Fruit fly (Drosophila melanogaster): ENCODE data around the gene Kaz.

Gene Kaz

dm6 chr3R:24875939-24876842 is 46.4 kb upstream of the Kaz start, which contains the start of gene CG3744:
CG3744 (minus strand) TSS chr3R:24876654.
- TF ChIP-seq az2 (GFP tag; optimal IDR thresholded peaks at IDR 0.05) (peak; percentile 90), Dip3 (GFP tag; optimal IDR thresholded peaks at IDR 0.05) (peak; percentile 72), nom (GFP tag; optimal IDR thresholded peaks at IDR 0.05) (no peak), p53 (GFP tag; optimal IDR thresholded peaks at IDR 0.05) (no peak), Nf-YC (tag; optimal IDR thresholded peaks at IDR 0.05) (peak; percentile 84), CG8281 (tag; optimal IDR thresholded peaks at IDR 0.05) (peak; percentile 67), disco-r (GFP tag; optimal IDR thresholded peaks at IDR 0.05) (no peak), Opbp (GFP tag; IDR thresholded peaks at IDR 0.05; ENCODE audit: partially characterized antibody) (peak; percentile 94), E2f1 (GFP tag; IDR thresholded peaks at IDR 0.05) (peak; percentile 88), ken (GFP tag; IDR thresholded peaks at IDR 0.05) (peak; percentile 97), HLH54F (GFP tag; optimal IDR thresholded peaks at IDR 0.05) (peak; percentile 82), chn (GFP tag; optimal IDR thresholded peaks at IDR 0.05) (peak; percentile 73), Jarid2 (GFP tag; optimal IDR thresholded peaks at IDR 0.05) (peak; percentile 55), CG9817 (tag; optimal IDR thresholded peaks at IDR 0.05) (peak; percentile 95), Sin3A (optimal IDR thresholded peaks at IDR 0.05) (peak; percentile 73), Oaz (GFP tag; IDR thresholded peaks at IDR 0.05) (peak; percentile 77; the same call in 1 of the 2 replicates), CG10462 (GFP tag; optimal IDR thresholded peaks at IDR 0.05) (peak; percentile 79), CG31224 (GFP tag; IDR thresholded peaks at IDR 0.05) (peak; percentile 87), CG11247 (GFP tag; IDR thresholded peaks at IDR 0.05) (peak; percentile 96), Awh (GFP tag; IDR thresholded peaks at IDR 0.05) (peak; percentile 84), gro (GFP tag; optimal IDR thresholded peaks at IDR 0.05) (peak; percentile 57), Six4 (GFP tag; optimal IDR thresholded peaks at IDR 0.05) (peak; percentile 86), dmrt11E (tag; optimal IDR thresholded peaks at IDR 0.05) (peak; percentile 86), trh (GFP tag; optimal IDR thresholded peaks at IDR 0.05) (peak; percentile 76), CG6683 (GFP tag; optimal IDR thresholded peaks at IDR 0.05) (peak; percentile 76), CG4360 (GFP tag; IDR thresholded peaks at IDR 0.05) (peak; percentile 93), phol (tag; optimal IDR thresholded peaks at IDR 0.05) (peak; percentile 90), CG16779 (GFP tag; IDR thresholded peaks at IDR 0.05) (peak; percentile 83), CG9437 (GFP tag; optimal IDR thresholded peaks at IDR 0.05) (peak; percentile 54), CG42726 (GFP tag; IDR thresholded peaks at IDR 0.05; ENCODE audit: partially characterized antibody) (peak; percentile 92), jing (GFP tag; optimal IDR thresholded peaks at IDR 0.05) (peak; percentile 62), ranshi (GFP tag; IDR thresholded peaks at IDR 0.05) (peak; percentile 95), CG17359 (tag; optimal IDR thresholded peaks at IDR 0.05) (peak; percentile 90), CG10274 (GFP tag; optimal IDR thresholded peaks at IDR 0.05) (peak; percentile 57), CG10209 (GFP tag; optimal IDR thresholded peaks at IDR 0.05) (peak; percentile 91), Hmx (GFP tag; optimal IDR thresholded peaks at IDR 0.05) (no peak), Deaf1 (tag; optimal IDR thresholded peaks at IDR 0.05) (peak; percentile 65), CG13624 (GFP tag; optimal IDR thresholded peaks at IDR 0.05) (peak; percentile 67), CG5180 (GFP tag; optimal IDR thresholded peaks at IDR 0.05) (no peak), gsb-n (tag; optimal IDR thresholded peaks at IDR 0.05) (peak; percentile 78), grau (tag; optimal IDR thresholded peaks at IDR 0.05) (peak; percentile 92), CG8290 (GFP tag; optimal IDR thresholded peaks at IDR 0.05) (peak; percentile 83), CG8290 (tag; optimal IDR thresholded peaks at IDR 0.05) (peak in 1 of 2 experiments; percentile 17), lov (optimal IDR thresholded peaks at IDR 0.05) (no peak), lov (GFP tag; IDR thresholded peaks at IDR 0.05) (peak; percentile 93), sqz (GFP tag; optimal IDR thresholded peaks at IDR 0.05) (no peak), slou (GFP tag; optimal IDR thresholded peaks at IDR 0.05) (peak; percentile 85), CG4282 (GFP tag; optimal IDR thresholded peaks at IDR 0.05) (no peak), Hr39 (optimal IDR thresholded peaks at IDR 0.05) (peak; percentile 94), trem (tag; optimal IDR thresholded peaks at IDR 0.05) (peak; percentile 84)

Data from whole organism, embryonic.